Fruit fly (Drosophila melanogaster) whole organism, embryonic: ENCODE data around the gene Cp18.
A peak's percentile ranks its signal among the peaks of the same experiment; 100 is the strongest.

Source experiments
- Adf1 ChIP-seq: fragments of 200-800 bp; sonication (Bioruptor generic); IDR thresholded peaks from 2 replicates; pipeline ENCODE4 v1.3.6; 2022; ENCODE audit warnings: missing biosample characterization, missing genetic modification characterization
- Blimp-1 ChIP-seq: fragments of 200-800 bp; sonication (Bioruptor generic); optimal IDR thresholded peaks from 3 replicates; lab custom pipeline; 2018; ENCODE audit warnings: missing biosample characterization, missing genetic modification characterization, mild to moderate bottlenecking, moderate library complexity, missing genetic modification reagents
- Bteb2 ChIP-seq: fragments of 200-800 bp; sonication (Bioruptor generic); optimal IDR thresholded peaks from 2 replicates; lab custom pipeline; 2016; ENCODE audit warnings: missing biosample characterization, missing genetic modification characterization
- CG1024 ChIP-seq: fragments of 200-800 bp; sonication (Bioruptor generic); IDR thresholded peaks from 2 replicates; pipeline ENCODE4 v1.3.6; 2022; ENCODE audit warnings: missing biosample characterization, missing genetic modification characterization
- CG11504 ChIP-seq: fragments of 200-800 bp; sonication (Bioruptor generic); optimal IDR thresholded peaks from 3 replicates; lab custom pipeline; 2019; ENCODE audit warnings: missing biosample characterization, mild to moderate bottlenecking, missing genetic modification characterization, moderate library complexity
- CG12659 ChIP-seq: fragments of 200-800 bp; sonication (Bioruptor generic); optimal IDR thresholded peaks from 3 replicates; lab custom pipeline; 2017; ENCODE audit warnings: mild to moderate bottlenecking, missing biosample characterization, missing genetic modification reagents, missing genetic modification characterization
- CG14667 ChIP-seq: fragments of 200-800 bp; sonication (Bioruptor generic); IDR thresholded peaks from 2 replicates; pipeline ENCODE4 v1.3.6; 2022; ENCODE audit warnings: missing biosample characterization, missing genetic modification characterization
- CG15514 ChIP-seq: fragments of 200-800 bp; sonication (Bioruptor generic); optimal IDR thresholded peaks from 3 replicates; lab custom pipeline; 2017; ENCODE audit warnings: missing biosample characterization, missing genetic modification characterization, mild to moderate bottlenecking, moderate library complexity, missing genetic modification reagents
- CG1602 ChIP-seq: fragments of 200-800 bp; sonication (Bioruptor generic); optimal IDR thresholded peaks from 3 replicates; lab custom pipeline; 2016; ENCODE audit warnings: missing biosample characterization, missing genetic modification characterization
- CG16779 ChIP-seq: fragments of 200-800 bp; sonication (Bioruptor generic); IDR thresholded peaks from 2 replicates; pipeline ENCODE4 v1.3.6; 2022; ENCODE audit warnings: missing biosample characterization, missing genetic modification characterization
- CG2116 ChIP-seq: fragments of 200-800 bp; sonication (Bioruptor generic); optimal IDR thresholded peaks from 3 replicates; lab custom pipeline; 2018; ENCODE audit warnings: missing biosample characterization, mild to moderate bottlenecking, missing genetic modification characterization
- CG2875 ChIP-seq: fragments of 200-800 bp; sonication (Bioruptor generic); optimal IDR thresholded peaks from 2 replicates; lab custom pipeline; 2017; ENCODE audit warnings: missing biosample characterization, mild to moderate bottlenecking, missing genetic modification characterization, missing genetic modification reagents
- CG3163 ChIP-seq: fragments of 200-800 bp; sonication (Bioruptor generic); optimal IDR thresholded peaks from 3 replicates; lab custom pipeline; 2016; ENCODE audit warnings: missing biosample characterization, missing genetic modification characterization
- CG7786 ChIP-seq: fragments of 200-800 bp; sonication (Bioruptor generic); optimal IDR thresholded peaks from 2 replicates; lab custom pipeline; 2016; ENCODE audit warnings: missing biosample characterization, missing genetic modification characterization
- CG9797 ChIP-seq: fragments of 200-800 bp; sonication (Bioruptor generic); optimal IDR thresholded peaks from 3 replicates; lab custom pipeline; 2018; ENCODE audit warnings: missing biosample characterization, mild to moderate bottlenecking, missing genetic modification characterization
- CG9876 ChIP-seq: fragments of 200-800 bp; sonication (Bioruptor generic); optimal IDR thresholded peaks from 2 replicates; lab custom pipeline; 2016; ENCODE audit warnings: missing biosample characterization, missing genetic modification characterization
- Dek ChIP-seq: fragments of 200-800 bp; sonication (Bioruptor generic); optimal IDR thresholded peaks from 3 replicates; lab custom pipeline; 2019; ENCODE audit warnings: missing biosample characterization, mild to moderate bottlenecking, missing genetic modification characterization, moderate library complexity
- Dfd ChIP-seq, 2 experiments: fragments of >200 bp; optimal IDR thresholded peaks; 2 replicates each; lab custom pipeline; 2017; ENCODE audit warnings: missing biosample characterization in 2 of 2, missing genetic modification characterization in 2 of 2
- Elba2 ChIP-seq: fragments of 200-800 bp; sonication (Bioruptor generic); optimal IDR thresholded peaks from 3 replicates; lab custom pipeline; 2016; ENCODE audit warnings: missing biosample characterization, missing genetic modification characterization
- Gsc ChIP-seq: fragments of 200-800 bp; sonication (Bioruptor generic); IDR thresholded peaks from 2 replicates; pipeline ENCODE4 v1.3.6; 2022; ENCODE audit warnings: missing biosample characterization, missing genetic modification characterization
- H15 ChIP-seq: fragments of 200-800 bp; sonication (Bioruptor generic); IDR thresholded peaks from 3 replicates; pipeline ENCODE4 v1.3.6; 2022; ENCODE audit warnings: missing biosample characterization, missing genetic modification characterization
- H2.0 ChIP-seq: fragments of 200-800 bp; sonication (Bioruptor generic); IDR thresholded peaks from 2 replicates; pipeline ENCODE4 v1.3.6; 2022; ENCODE audit warnings: missing biosample characterization, missing genetic modification characterization
- Hand ChIP-seq: fragments of 200-800 bp; sonication (Bioruptor generic); optimal IDR thresholded peaks from 2 replicates; lab custom pipeline; 2017; ENCODE audit warnings: mild to moderate bottlenecking, missing biosample characterization, missing genetic modification reagents, missing genetic modification characterization
- Nf-YB ChIP-seq: fragments of 200-800 bp; sonication (Bioruptor generic); optimal IDR thresholded peaks from 3 replicates; lab custom pipeline; 2019; ENCODE audit warnings: missing biosample characterization, mild to moderate bottlenecking, missing genetic modification characterization, moderate library complexity
- Taf1 ChIP-seq: fragments of 200-800 bp; sonication (Bioruptor generic); IDR thresholded peaks from 2 replicates; pipeline ENCODE4 v1.3.6; 2022; ENCODE audit warnings: missing biosample characterization, missing genetic modification characterization
- Tbp ChIP-seq: fragments of >200 bp; optimal IDR thresholded peaks from 2 replicates; lab custom pipeline; 2018; ENCODE audit warnings: missing biosample characterization, missing genetic modification characterization
- Trl ChIP-seq, 3 experiments: fragments of >200 bp in 2 of 3; fragments of 200-800 bp in 1 of 3; sonication (Bioruptor generic) in 1 of 3; optimal IDR thresholded peaks; 2 replicates in 1 of 3; 3 replicates in 2 of 3; lab custom pipeline; 2016 to 2017; ENCODE audit warnings: missing biosample characterization in 1 of 3, missing genetic modification characterization in 1 of 3
- aop ChIP-seq: fragments of 200-800 bp; sonication (Bioruptor generic); IDR thresholded peaks from 2 replicates; pipeline ENCODE4 v1.3.6; 2022; ENCODE audit warnings: missing biosample characterization, missing genetic modification characterization
- bowl ChIP-seq: fragments of 200-800 bp; sonication (Bioruptor generic); IDR thresholded peaks from 2 replicates; pipeline ENCODE4 v1.3.6; 2022; ENCODE audit warnings: missing biosample characterization, missing genetic modification characterization
- cas ChIP-seq: fragments of 200-800 bp; sonication (Bioruptor generic); IDR thresholded peaks from 2 replicates; pipeline ENCODE4 v1.3.6; 2022; ENCODE audit warnings: missing biosample characterization, missing genetic modification characterization
- chinmo ChIP-seq: fragments of 200-800 bp; sonication (Bioruptor generic); IDR thresholded peaks from 4 replicates; pipeline ENCODE4 v1.3.6; 2022; ENCODE audit warnings: missing biosample characterization, missing genetic modification characterization; ENCODE audit not compliant: partially characterized antibody
- corto ChIP-seq: fragments of 200-800 bp; sonication (Bioruptor generic); optimal IDR thresholded peaks from 2 replicates; lab custom pipeline; 2016; ENCODE audit warnings: missing biosample characterization, mild to moderate bottlenecking, missing genetic modification characterization, moderate library complexity
- croc ChIP-seq: fragments of 200-800 bp; sonication (Bioruptor generic); conservative IDR thresholded peaks from 3 replicates; pipeline ENCODE4 v1.3.6; 2022; ENCODE audit warnings: missing biosample characterization, missing genetic modification characterization
- dati ChIP-seq: fragments of 200-800 bp; sonication (Bioruptor generic); IDR thresholded peaks from 2 replicates; pipeline ENCODE4 v1.3.6; 2022; ENCODE audit warnings: missing biosample characterization, missing genetic modification characterization
- esg ChIP-seq: fragments of 200-800 bp; sonication (Bioruptor generic); conservative IDR thresholded peaks from 2 replicates; pipeline ENCODE4 v1.3.6; 2022; ENCODE audit warnings: missing biosample characterization, missing genetic modification characterization
- fru ChIP-seq: fragments of >200 bp; optimal IDR thresholded peaks from 2 replicates; lab custom pipeline; 2017
- gem ChIP-seq: fragments of 200-800 bp; sonication (Bioruptor generic); optimal IDR thresholded peaks from 2 replicates; lab custom pipeline; 2019; ENCODE audit warnings: missing biosample characterization, mild to moderate bottlenecking, missing genetic modification characterization, moderate library complexity
- knrl ChIP-seq: fragments of 200-800 bp; sonication (Bioruptor generic); IDR thresholded peaks from 3 replicates; pipeline ENCODE4 v1.3.6; 2022; ENCODE audit warnings: missing biosample characterization, missing genetic modification characterization; ENCODE audit not compliant: partially characterized antibody
- lilli ChIP-seq: fragments of 200-800 bp; sonication (Bioruptor generic); optimal IDR thresholded peaks from 3 replicates; lab custom pipeline; 2016; ENCODE audit warnings: missing biosample characterization, missing genetic modification characterization
- lmd ChIP-seq: fragments of 200-800 bp; sonication (Bioruptor generic); IDR thresholded peaks from 2 replicates; pipeline ENCODE4 v1.3.6; 2022; ENCODE audit warnings: missing biosample characterization, missing genetic modification characterization
- mam ChIP-seq: fragments of 200-800 bp; sonication (Bioruptor generic); optimal IDR thresholded peaks from 3 replicates; lab custom pipeline; 2016; ENCODE audit warnings: missing biosample characterization, missing genetic modification characterization
- mld ChIP-seq: fragments of 200-800 bp; sonication (Bioruptor generic); IDR thresholded peaks from 3 replicates; pipeline ENCODE4 v1.3.6; 2022; ENCODE audit warnings: missing biosample characterization, missing genetic modification characterization; ENCODE audit not compliant: partially characterized antibody
- nerfin-1 ChIP-seq: fragments of 200-800 bp; sonication (Bioruptor generic); optimal IDR thresholded peaks from 3 replicates; lab custom pipeline; 2019; ENCODE audit warnings: missing biosample characterization, mild to moderate bottlenecking, missing genetic modification characterization, moderate library complexity
- phol ChIP-seq: fragments of 200-800 bp; sonication (Bioruptor generic); optimal IDR thresholded peaks from 3 replicates; lab custom pipeline; 2018; ENCODE audit warnings: missing biosample characterization, mild to moderate bottlenecking, missing genetic modification characterization, moderate library complexity
- ro ChIP-seq: fragments of 200-800 bp; sonication (Bioruptor generic); IDR thresholded peaks from 2 replicates; pipeline ENCODE4 v1.3.6; 2022; ENCODE audit warnings: missing biosample characterization, missing genetic modification characterization
- salm ChIP-seq: fragments of 200-800 bp; sonication (Bioruptor generic); optimal IDR thresholded peaks from 2 replicates; lab custom pipeline; 2018; ENCODE audit warnings: missing biosample characterization, mild to moderate bottlenecking, missing genetic modification characterization
- scrt ChIP-seq: fragments of 200-800 bp; sonication (Bioruptor generic); optimal IDR thresholded peaks from 2 replicates; lab custom pipeline; 2018; ENCODE audit warnings: missing biosample characterization, mild to moderate bottlenecking, missing genetic modification characterization, moderate library complexity
- unc-4 ChIP-seq: fragments of 200-800 bp; sonication (Bioruptor generic); IDR thresholded peaks from 2 replicates; pipeline ENCODE4 v1.3.6; 2022; ENCODE audit warnings: missing biosample characterization, missing genetic modification characterization; ENCODE audit not compliant: partially characterized antibody
- wdn ChIP-seq: fragments of 200-800 bp; sonication (Bioruptor generic); IDR thresholded peaks from 2 replicates; pipeline ENCODE4 v1.3.6; 2022; ENCODE audit warnings: missing biosample characterization, missing genetic modification characterization
- z ChIP-seq: fragments of 200-800 bp; sonication (Bioruptor generic); IDR thresholded peaks from 3 replicates; pipeline ENCODE4 v1.3.6; 2022; ENCODE audit warnings: missing biosample characterization, missing genetic modification characterization

The Cp18 gene

dm6 chr3L:8700643-8701208 lies 25.9 kb upstream of the Cp18 start (continued):
- peak; percentile 54; the same call in 1 of the 2 replicates for TF ChIP-seq wdn (GFP tag; lab: Robert Waterston, UW)
- peak; percentile 74 for TF ChIP-seq esg
- TF ChIP-seq phol (tag; lab: Kevin White, UChicago): peak; percentile 77
- peak; percentile 53 for TF ChIP-seq H2.0
- TF ChIP-seq CG2116 (GFP tag; lab: Kevin White, UChicago): peak; percentile 33
- peak; percentile 61; the same call in 1 of the 2 replicates for TF ChIP-seq Taf1
- peak; percentile 52 for TF ChIP-seq corto (GFP tag; lab: Kevin White, UChicago)
- peak; percentile 45; the same call in 1 of the 3 replicates for TF ChIP-seq H15 (GFP tag; lab: Robert Waterston, UW)
- TF ChIP-seq Nf-YB (GFP tag; lab: Kevin White, UChicago): peak; percentile 64
- peak; percentile 92 for TF ChIP-seq lilli (GFP tag; lab: Kevin White, UChicago)
- no peak for TF ChIP-seq knrl
- 0 out of 2 replicates have a peak, but pooled peaks have one; percentile 24 for TF ChIP-seq Gsc (GFP tag; lab: Robert Waterston, UW)
- no peak for TF ChIP-seq z (GFP tag; lab: Robert Waterston, UW)
- no peak for TF ChIP-seq mld
- TF ChIP-seq Hand (GFP tag; lab: Kevin White, UChicago): peak; percentile 74
- no peak for TF ChIP-seq dati
- TF ChIP-seq Trl (optimal IDR thresholded peaks at IDR 0.05; lab: Kevin White, UChicago): no peak
- TF ChIP-seq Trl (GFP tag; optimal IDR thresholded peaks at IDR 0.05; lab: Kevin White, UChicago): peak; percentile 68
- TF ChIP-seq CG7786 (GFP tag; lab: Kevin White, UChicago): peak; percentile 86
- TF ChIP-seq Tbp (GFP tag; lab: Kevin White, UChicago): no peak
- TF ChIP-seq fru (lab: Kevin White, UChicago): no peak
- peak; percentile 50; the same call in 1 of the 2 replicates for TF ChIP-seq ro (GFP tag; lab: Robert Waterston, UW)
- peak; percentile 59 for TF ChIP-seq CG9876 (GFP tag; lab: Kevin White, UChicago)
- TF ChIP-seq CG14667 (GFP tag; lab: Robert Waterston, UW): peak; percentile 51
- TF ChIP-seq CG12659 (GFP tag; lab: Kevin White, UChicago): peak; percentile 89
- TF ChIP-seq cas (GFP tag; lab: Robert Waterston, UW): 0 out of 2 replicates have a peak, but pooled peaks have one; percentile 15
- TF ChIP-seq lmd (GFP tag; lab: Robert Waterston, UW): peak; percentile 82
- TF ChIP-seq croc (GFP tag; lab: Robert Waterston, UW): no peak; the same call in 2 of the 3 replicates
- peak; percentile 50 for TF ChIP-seq salm
- TF ChIP-seq CG1024: 0 out of 2 replicates have a peak, but pooled peaks have one; percentile 12
- no peak for TF ChIP-seq aop (GFP tag; lab: Robert Waterston, UW)
- peak; percentile 36 for TF ChIP-seq nerfin-1
- TF ChIP-seq CG2875 (GFP tag; lab: Kevin White, UChicago): peak; percentile 61
- peak; percentile 78 for TF ChIP-seq CG1602 (GFP tag; lab: Kevin White, UChicago)
- no peak for TF ChIP-seq CG16779
- peak; percentile 78 for TF ChIP-seq Bteb2
- peak; percentile 90 for TF ChIP-seq gem (tag; lab: Kevin White, UChicago)
- peak; percentile 56; the same call in 1 of the 2 replicates for TF ChIP-seq Adf1 (GFP tag; lab: Robert Waterston, UW)
- TF ChIP-seq CG3163: peak; percentile 45
- TF ChIP-seq scrt (GFP tag; lab: Kevin White, UChicago): peak; percentile 65
- no peak for TF ChIP-seq bowl (GFP tag; lab: Robert Waterston, UW)
- no peak for TF ChIP-seq Dfd (GFP tag; optimal IDR thresholded peaks at IDR 0.05; lab: Kevin White, UChicago)
- no peak for TF ChIP-seq chinmo (GFP tag; lab: Robert Waterston, UW)
- peak; percentile 80 for TF ChIP-seq mam (GFP tag; lab: Kevin White, UChicago)
- TF ChIP-seq Dek (tag; lab: Kevin White, UChicago): peak; percentile 61
- TF ChIP-seq CG9797: no peak
- no peak for TF ChIP-seq Elba2
- TF ChIP-seq CG15514 (GFP tag; lab: Kevin White, UChicago): peak; percentile 64
- TF ChIP-seq Blimp-1 (GFP tag; lab: Kevin White, UChicago): peak; percentile 67
- TF ChIP-seq CG11504 (tag; lab: Kevin White, UChicago): peak; percentile 85
- no peak for TF ChIP-seq unc-4 (GFP tag; lab: Robert Waterston, UW)
